Worm (Caenorhabditis elegans): ENCODE results near the gene jun-1.

jun-1 gene

DNA sequence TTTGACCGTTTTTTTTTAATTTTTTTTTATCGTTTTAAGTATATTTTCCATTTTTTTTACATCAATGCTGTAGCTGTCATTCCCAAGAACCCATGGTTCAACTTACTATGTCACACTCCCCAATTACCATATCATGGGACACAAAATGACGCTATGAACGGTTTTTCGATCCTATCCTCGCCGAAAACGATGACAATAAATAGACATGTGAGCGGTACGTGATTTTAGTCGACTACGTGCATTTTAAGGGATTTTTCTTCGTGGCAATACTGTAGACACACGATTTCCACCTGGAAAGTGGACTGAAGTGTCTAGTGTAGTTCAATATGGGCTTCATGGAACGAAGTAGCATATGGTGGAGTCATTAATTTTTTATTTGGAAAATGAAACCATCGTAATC lies 43.3 kb downstream of the jun-1 start:
- peak; percentile 29 for TF ChIP-seq elt-2 (tag; optimal IDR thresholded peaks at IDR 0.05)
- TF ChIP-seq tbx-2 (tag; optimal IDR thresholded peaks at IDR 0.05) = no peak

DNA sequence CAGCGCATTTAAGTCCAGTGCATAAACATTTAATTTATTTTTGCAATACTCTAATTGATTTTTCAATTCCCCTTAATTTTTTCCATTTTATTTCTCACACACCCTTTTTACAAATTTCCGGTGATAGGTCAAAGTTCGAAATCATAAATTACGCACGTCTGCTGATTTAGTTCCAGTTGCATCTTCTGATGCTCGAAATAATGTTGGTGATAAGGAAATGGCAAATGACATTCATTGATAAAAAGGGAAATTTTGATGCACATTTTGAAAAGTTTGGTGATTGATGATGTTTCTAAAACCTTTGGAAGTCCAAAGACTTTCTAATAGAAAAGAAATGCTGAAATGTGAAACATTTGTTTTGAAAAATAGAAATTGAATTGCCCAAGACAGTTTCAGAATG lies 44.2 kb downstream of the jun-1 start:
- TF ChIP-seq fkh-10 (GFP tag; optimal IDR thresholded peaks at IDR 0.05) (no peak), pqm-1 (tag; optimal IDR thresholded peaks at IDR 0.05) (peak; percentile 82), lin-15B (tag; optimal IDR thresholded peaks at IDR 0.05) (no peak), nhr-43 (tag; optimal IDR thresholded peaks at IDR 0.05; ENCODE audit: poor library complexity, severe bottlenecking) (no peak), elt-2 (tag; optimal IDR thresholded peaks at IDR 0.05) (peak; percentile 94), egl-5 (tag; optimal IDR thresholded peaks at IDR 0.05) (no peak)

DNA sequence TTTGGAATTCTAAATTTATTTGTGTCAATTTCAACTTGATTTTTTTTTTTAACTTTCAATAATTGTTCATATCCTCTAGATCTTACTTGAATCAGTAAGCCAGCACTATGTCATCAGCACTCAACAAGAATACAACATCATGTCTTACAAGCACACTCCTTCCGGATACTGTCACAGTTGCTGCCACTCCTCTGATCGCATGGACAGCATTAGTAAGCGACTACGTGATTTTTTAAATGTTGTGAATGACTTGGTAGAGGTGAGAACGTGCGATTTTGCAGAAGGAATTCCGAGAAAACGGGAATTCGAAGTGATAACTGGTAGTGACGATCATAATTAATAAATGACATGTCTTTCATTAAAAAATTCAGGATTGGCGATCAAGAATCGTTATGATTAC lies 45.1 kb downstream of the jun-1 start, which contains the start of gene oac-54:
Gene oac-54, plus strand, starts transcription at position 83 of the 400 bp plus-strand sequence.
- no peak for TF ChIP-seq sea-2 (GFP tag; optimal IDR thresholded peaks at IDR 0.05)
- no peak for TF ChIP-seq ceh-82 (tag; optimal IDR thresholded peaks at IDR 0.05)
- TF ChIP-seq nhr-43 (tag; optimal IDR thresholded peaks at IDR 0.05; ENCODE audit: poor library complexity, severe bottlenecking) = no peak
- no peak for TF ChIP-seq eor-1 (tag; optimal IDR thresholded peaks at IDR 0.05)
- TF ChIP-seq elt-1 (tag; optimal IDR thresholded peaks at IDR 0.05) = no peak
- TF ChIP-seq daf-12 (tag; optimal IDR thresholded peaks at IDR 0.05) = no peak
- TF ChIP-seq ztf-4 (tag; optimal IDR thresholded peaks at IDR 0.05) = no peak
- no peak for TF ChIP-seq fos-1 (tag; optimal IDR thresholded peaks at IDR 0.05)
- TF ChIP-seq snpc-4 (tag; optimal IDR thresholded peaks at IDR 0.05) = no peak
- no peak for TF ChIP-seq elt-2 (tag; optimal IDR thresholded peaks at IDR 0.05)
- TF ChIP-seq lsy-12 (tag; optimal IDR thresholded peaks at IDR 0.05) = no peak
- no peak for TF ChIP-seq egl-5 (tag; optimal IDR thresholded peaks at IDR 0.05)
- no peak for TF ChIP-seq ama-1 (optimal IDR thresholded peaks at IDR 0.05)
- TF ChIP-seq zag-1 (tag; optimal IDR thresholded peaks at IDR 0.05) = no peak
- TF ChIP-seq egl-27 (tag; optimal IDR thresholded peaks at IDR 0.05) = no peak
- TF ChIP-seq nhr-23 (tag; optimal IDR thresholded peaks at IDR 0.05) = no peak
- TF ChIP-seq unc-62 (GFP tag; optimal IDR thresholded peaks at IDR 0.05) = no peak
- no peak for TF ChIP-seq nfya-1 (tag; optimal IDR thresholded peaks at IDR 0.05; ENCODE audit: insufficient read depth)

DNA sequence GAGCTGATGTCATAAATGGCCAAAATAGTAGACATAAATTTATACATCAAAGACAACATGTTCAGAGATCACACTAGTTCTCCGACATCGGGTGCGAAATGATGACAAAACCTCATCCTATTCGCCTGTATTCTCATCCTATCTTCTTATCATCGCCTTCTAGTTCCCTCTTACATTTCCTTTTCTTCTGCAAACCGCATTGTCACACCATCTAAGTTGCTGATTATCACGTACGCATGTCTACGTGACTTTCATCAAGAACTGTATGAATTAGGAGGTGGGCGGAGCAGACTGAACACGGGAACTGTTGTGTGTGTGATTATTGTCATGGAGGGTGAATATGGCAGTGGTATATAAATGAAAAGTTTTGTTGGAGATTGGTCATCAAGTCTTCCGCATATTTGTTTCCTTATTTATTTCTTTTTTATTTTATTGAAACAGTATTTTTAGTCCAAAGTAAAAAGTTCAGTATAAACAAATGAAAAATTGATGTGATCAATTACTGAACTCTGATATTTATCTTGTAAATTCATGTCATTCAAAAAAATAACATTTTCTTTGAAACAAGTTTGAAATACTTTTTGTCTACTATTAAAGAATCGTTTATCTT lies 47.3 kb downstream of the jun-1 start:
- no peak for TF ChIP-seq fkh-10 (GFP tag; optimal IDR thresholded peaks at IDR 0.05)
- no peak for TF ChIP-seq nhr-77 (tag; optimal IDR thresholded peaks at IDR 0.05)
- no peak for TF ChIP-seq eor-1 (tag; optimal IDR thresholded peaks at IDR 0.05)
- TF ChIP-seq ceh-9 (tag; optimal IDR thresholded peaks at IDR 0.05) = no peak
- peak; percentile 97 for TF ChIP-seq nhr-43 (tag; optimal IDR thresholded peaks at IDR 0.05; ENCODE audit: poor library complexity, severe bottlenecking)
- no peak for TF ChIP-seq daf-12 (tag; optimal IDR thresholded peaks at IDR 0.05)
- peak; percentile 20 for TF ChIP-seq nfya-1 (tag; optimal IDR thresholded peaks at IDR 0.05; ENCODE audit: insufficient read depth)
- peak; percentile 60 for TF ChIP-seq nhr-76 (tag; optimal IDR thresholded peaks at IDR 0.05)
- TF ChIP-seq pqm-1 (tag; optimal IDR thresholded peaks at IDR 0.05) = peak; percentile 81
- no peak for TF ChIP-seq mml-1 (tag; optimal IDR thresholded peaks at IDR 0.05)
- peak; percentile 82 for TF ChIP-seq skn-1 (tag; optimal IDR thresholded peaks at IDR 0.05)
- no peak for TF ChIP-seq nhr-11 (tag; optimal IDR thresholded peaks at IDR 0.05)
- TF ChIP-seq nhr-25 (tag; optimal IDR thresholded peaks at IDR 0.05) = peak; percentile 73
- peak; percentile 76 for TF ChIP-seq nhr-23 (tag; optimal IDR thresholded peaks at IDR 0.05)
- TF ChIP-seq elt-2 (tag; optimal IDR thresholded peaks at IDR 0.05) = peak; percentile 63
- TF ChIP-seq elt-3 (tag; optimal IDR thresholded peaks at IDR 0.05) = peak in 2 of 3 experiments; percentile 62 to 79

DNA sequence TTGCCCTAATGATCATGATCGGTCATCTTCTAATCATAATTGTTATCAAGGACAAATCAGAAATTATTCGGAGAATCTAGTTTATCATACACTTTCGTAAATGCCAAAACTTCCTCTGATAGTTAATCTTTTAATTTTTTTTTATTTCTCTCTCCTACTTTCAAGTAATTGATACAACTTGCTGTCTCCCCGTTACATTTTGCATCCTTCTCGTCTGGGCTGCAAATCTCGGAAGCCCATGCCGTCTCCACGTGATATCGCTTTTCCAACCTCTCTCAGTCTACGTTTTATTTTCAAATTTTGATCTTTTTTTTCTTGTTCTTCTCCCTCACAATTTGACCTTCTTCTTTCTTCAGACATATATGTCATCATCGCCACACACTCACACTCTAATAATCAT lies 48.1 kb downstream of the jun-1 start, which contains the start of gene rhy-1:
Gene rhy-1, plus strand, starts transcription at position 357 of the 400 bp plus-strand sequence.
- TF ChIP-seq ceh-28 (tag; optimal IDR thresholded peaks at IDR 0.05) = no peak
- no peak for TF ChIP-seq elt-1 (tag; optimal IDR thresholded peaks at IDR 0.05)
- no peak for TF ChIP-seq aly-2 (tag; optimal IDR thresholded peaks at IDR 0.05)
- no peak for TF ChIP-seq ZK546.5 (tag; optimal IDR thresholded peaks at IDR 0.05)
- TF ChIP-seq nhr-11 (tag; optimal IDR thresholded peaks at IDR 0.05) = no peak
- TF ChIP-seq unc-39 (tag; optimal IDR thresholded peaks at IDR 0.05) = no peak
- TF ChIP-seq nhr-77 (tag; optimal IDR thresholded peaks at IDR 0.05) = no peak
- TF ChIP-seq pha-4 (tag; optimal IDR thresholded peaks at IDR 0.05) = no peak
- TF ChIP-seq nfya-1 (tag; optimal IDR thresholded peaks at IDR 0.05; ENCODE audit: insufficient read depth) = no peak
- no peak for TF ChIP-seq fkh-10 (GFP tag; optimal IDR thresholded peaks at IDR 0.05)
- no peak for TF ChIP-seq daf-12 (tag; optimal IDR thresholded peaks at IDR 0.05)
- no peak for TF ChIP-seq mdl-1 (tag; optimal IDR thresholded peaks at IDR 0.05)
- no peak for TF ChIP-seq skn-1 (tag; optimal IDR thresholded peaks at IDR 0.05)
- TF ChIP-seq nhr-12 (tag; optimal IDR thresholded peaks at IDR 0.05) = no peak
- TF ChIP-seq ceh-82 (tag; optimal IDR thresholded peaks at IDR 0.05) = no peak
